Worm (Caenorhabditis elegans) whole organism, L4 larva: Measurements from ENCODE around the gene K09E2.3.

ENCODE experiments used
- F49E8.2 ChIP-seq: sonication (generic microtip); optimal IDR thresholded peaks from 2 replicates; lab custom pipeline; 2016; ENCODE audit warnings: missing compliant biosample characterization, mild to moderate bottlenecking, missing genetic modification characterization, borderline replicate concordance
- aha-1 ChIP-seq: fragments of 150-350 bp; peaks from one replicate; lab custom pipeline; 2014; ENCODE audit warnings: missing biosample characterization, missing genetic modification characterization
- ama-1 ChIP-seq: fragments of 150-350 bp; optimal IDR thresholded peaks from 2 replicates; lab custom pipeline; 2014; ENCODE audit warnings: inconsistent platforms, mixed read lengths
- ctbp-1 ChIP-seq: fragments of 200-800 bp; sonication (Bioruptor generic); IDR thresholded peaks from 2 replicates; pipeline ENCODE4 v1.3.6; 2022; ENCODE audit warnings: missing genetic modification reagents, missing genetic modification characterization, missing compliant biosample characterization
- daf-12 ChIP-seq: fragments of 150-350 bp; optimal IDR thresholded peaks from 2 replicates; lab custom pipeline; 2014; ENCODE audit warnings: missing biosample characterization, missing genetic modification reagents, missing genetic modification characterization
- dpl-1 ChIP-seq: fragments of 150-350 bp; optimal IDR thresholded peaks from 2 replicates; lab custom pipeline; 2014; ENCODE audit warnings: missing biosample characterization, missing genetic modification reagents, missing genetic modification characterization
- hmg-1.1 ChIP-seq: fragments of 200-800 bp; sonication (Bioruptor generic); IDR thresholded peaks from 2 replicates; pipeline ENCODE4 v1.3.6; 2022; ENCODE audit warnings: missing genetic modification reagents, missing genetic modification characterization, missing compliant biosample characterization
- lin-29 ChIP-seq: fragments of 200-800 bp; sonication (Bioruptor generic); IDR thresholded peaks from 2 replicates; pipeline ENCODE4 v1.3.6; 2022; ENCODE audit warnings: missing genetic modification reagents, missing genetic modification characterization, missing compliant biosample characterization
- lsy-2 ChIP-seq, 2 experiments: fragments of 150-350 bp in 1 of 2; sonication (generic microtip) in 1 of 2; optimal IDR thresholded peaks; 2 replicates each; lab custom pipeline; 2014 to 2017; ENCODE audit warnings: missing biosample characterization in 2 of 2, missing genetic modification characterization in 2 of 2
- skn-1 ChIP-seq: fragments of 150-350 bp; optimal IDR thresholded peaks from 2 replicates; lab custom pipeline; 2014; ENCODE audit warnings: missing biosample characterization, missing genetic modification characterization
- snpc-4 ChIP-seq: fragments of 150-350 bp; optimal IDR thresholded peaks from 2 replicates; lab custom pipeline; 2014; ENCODE audit warnings: missing biosample characterization, missing genetic modification characterization
- unc-62 ChIP-seq, 3 experiments: fragments of 150-350 bp in 1 of 3; sonication (generic microtip); optimal IDR thresholded peaks in 2 of 3; peaks in 1 of 3; 1 replicate in 1 of 3; 2 replicates in 2 of 3; lab custom pipeline; 2014 to 2017; ENCODE audit warnings: missing biosample characterization in 3 of 3, missing genetic modification characterization in 3 of 3, missing genetic modification reagents in 3 of 3, missing genotype in 1 of 3

DNA sequence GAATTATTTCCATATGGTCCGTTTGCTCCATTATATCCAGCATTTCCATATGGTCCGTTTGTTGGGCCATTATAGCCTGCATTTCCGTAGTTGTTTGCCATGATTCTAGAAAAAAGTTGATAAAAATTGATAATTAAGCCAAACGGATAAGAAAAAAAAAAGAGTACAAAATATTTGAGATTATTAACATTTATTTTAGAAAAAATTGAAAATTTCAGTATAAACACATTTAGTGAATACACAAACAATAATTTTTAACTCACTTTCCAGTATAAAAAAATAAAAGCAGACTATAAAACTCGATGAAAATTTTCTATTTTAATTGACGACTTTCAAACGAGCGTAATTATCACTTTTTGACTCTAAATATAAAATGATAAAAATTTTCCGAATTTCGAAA is 47.8 kb downstream of the K09E2.3 start, which contains the start of gene F53A9.9:
- no peak for TF ChIP-seq F49E8.2
- TF ChIP-seq ctbp-1 (GFP tag; lab: Robert Waterston, UW), result no peak
- no peak for TF ChIP-seq lin-29 (GFP tag; lab: Robert Waterston, UW)
- TF ChIP-seq dpl-1 (GFP tag; lab: Kevin White, UChicago), result no peak
- no peak for TF ChIP-seq daf-12 (tag; lab: Kevin White, UChicago)
- no peak for TF ChIP-seq snpc-4
- TF ChIP-seq ama-1 (lab: Kevin White, UChicago), result no peak
- no peak for TF ChIP-seq hmg-1.1 (GFP tag; lab: Robert Waterston, UW)
- no peak for TF ChIP-seq lsy-2 (tag; optimal IDR thresholded peaks at IDR 0.05; lab: Kevin White, UChicago)
- TF ChIP-seq skn-1 (tag; lab: Kevin White, UChicago), result no peak
- no peak for TF ChIP-seq aha-1 (tag; lab: Kevin White, UChicago)
- TF ChIP-seq unc-62 (GFP tag; optimal IDR thresholded peaks at IDR 0.05 in 1 of 2; lab: Kevin White, UChicago), result no peak
- TF ChIP-seq unc-62 (tag; optimal IDR thresholded peaks at IDR 0.05; lab: Kevin White, UChicago), result no peak
